Fruit fly (Drosophila melanogaster) whole organism, embryonic: ENCODE results near the gene Pex16.

Source experiments
- Asciz ChIP-seq: fragments of 200-800 bp; sonication (Bioruptor generic); optimal IDR thresholded peaks from 2 replicates; lab custom pipeline; 2017; ENCODE audit warnings: missing biosample characterization, mild to moderate bottlenecking, missing genetic modification characterization, missing genetic modification reagents
- Atf-2 ChIP-seq: fragments of 200-800 bp; sonication (Bioruptor generic); optimal IDR thresholded peaks from 2 replicates; lab custom pipeline; 2016; ENCODE audit warnings: missing biosample characterization, missing genetic modification characterization
- Atf3 ChIP-seq: fragments of 200-800 bp; sonication (Bioruptor generic); optimal IDR thresholded peaks from 3 replicates; lab custom pipeline; 2016; ENCODE audit warnings: missing biosample characterization, missing genetic modification characterization
- B-H1 ChIP-seq: fragments of 200-800 bp; sonication (Bioruptor generic); IDR thresholded peaks from 3 replicates; pipeline ENCODE4 v1.3.6; 2022; ENCODE audit warnings: missing biosample characterization, missing genetic modification characterization
- Blimp-1 ChIP-seq: fragments of 200-800 bp; sonication (Bioruptor generic); optimal IDR thresholded peaks from 3 replicates; lab custom pipeline; 2018; ENCODE audit warnings: missing biosample characterization, missing genetic modification characterization, mild to moderate bottlenecking, moderate library complexity, missing genetic modification reagents
- CG12769 ChIP-seq: fragments of 200-800 bp; sonication (Bioruptor generic); optimal IDR thresholded peaks from 2 replicates; lab custom pipeline; 2019; ENCODE audit warnings: missing biosample characterization, mild to moderate bottlenecking, missing genetic modification characterization, moderate library complexity
- CG14441 ChIP-seq: fragments of 200-800 bp; sonication (Bioruptor generic); IDR thresholded peaks from 2 replicates; pipeline ENCODE4 v1.3.6; 2022; ENCODE audit warnings: missing biosample characterization, missing genetic modification characterization
- CG15601 ChIP-seq: fragments of 200-800 bp; sonication (Bioruptor generic); optimal IDR thresholded peaks from 3 replicates; lab custom pipeline; 2019; ENCODE audit warnings: missing biosample characterization, mild to moderate bottlenecking, missing genetic modification characterization, moderate library complexity
- CG16779 ChIP-seq: fragments of 200-800 bp; sonication (Bioruptor generic); IDR thresholded peaks from 2 replicates; pipeline ENCODE4 v1.3.6; 2022; ENCODE audit warnings: missing biosample characterization, missing genetic modification characterization
- CG17612 ChIP-seq: fragments of 200-800 bp; sonication (Bioruptor generic); IDR thresholded peaks from 2 replicates; pipeline ENCODE4 v1.3.6; 2022; ENCODE audit warnings: missing biosample characterization, missing genetic modification characterization
- CG30403 ChIP-seq: fragments of 200-800 bp; sonication (Bioruptor generic); optimal IDR thresholded peaks from 3 replicates; lab custom pipeline; 2016; ENCODE audit warnings: missing biosample characterization, missing genetic modification characterization
- CG31224 ChIP-seq: fragments of 200-800 bp; sonication (Bioruptor generic); IDR thresholded peaks from 2 replicates; pipeline ENCODE4 v1.3.6; 2022; ENCODE audit warnings: missing biosample characterization, missing genetic modification characterization
- CG32767 ChIP-seq: fragments of 200-800 bp; sonication (Bioruptor generic); IDR thresholded peaks from 2 replicates; pipeline ENCODE4 v1.3.6; 2022; ENCODE audit warnings: missing biosample characterization, missing genetic modification characterization
- CG4328 ChIP-seq: fragments of 200-800 bp; sonication (Bioruptor generic); optimal IDR thresholded peaks from 3 replicates; lab custom pipeline; 2017; ENCODE audit warnings: missing biosample characterization, missing genetic modification reagents, missing genetic modification characterization
- CG5180 ChIP-seq: fragments of 200-800 bp; sonication (Bioruptor generic); optimal IDR thresholded peaks from 3 replicates; lab custom pipeline; 2017; ENCODE audit warnings: missing biosample characterization, missing genetic modification characterization, mild to moderate bottlenecking, moderate library complexity, missing genetic modification reagents
- CG7372 ChIP-seq: fragments of 200-800 bp; sonication (Bioruptor generic); IDR thresholded peaks from 2 replicates; pipeline ENCODE4 v1.3.6; 2022; ENCODE audit warnings: missing biosample characterization, missing genetic modification characterization
- CG8359 ChIP-seq: fragments of 200-800 bp; sonication (Bioruptor generic); optimal IDR thresholded peaks from 2 replicates; lab custom pipeline; 2017; ENCODE audit warnings: missing biosample characterization, mild to moderate bottlenecking, missing genetic modification characterization, borderline replicate concordance
- CG8944 ChIP-seq: fragments of 200-800 bp; sonication (Bioruptor generic); optimal IDR thresholded peaks from 3 replicates; lab custom pipeline; 2016; ENCODE audit warnings: missing biosample characterization, missing genetic modification characterization
- CG9609 ChIP-seq: fragments of 200-800 bp; sonication (Bioruptor generic); optimal IDR thresholded peaks from 3 replicates; lab custom pipeline; 2016; ENCODE audit warnings: missing biosample characterization, missing genetic modification characterization
- CG9817 ChIP-seq: fragments of 200-800 bp; sonication (Bioruptor generic); optimal IDR thresholded peaks from 2 replicates; lab custom pipeline; 2018; ENCODE audit warnings: missing biosample characterization, mild to moderate bottlenecking, missing genetic modification characterization, moderate library complexity
- Chrac-16 ChIP-seq: fragments of 200-800 bp; sonication (Bioruptor generic); optimal IDR thresholded peaks from 3 replicates; lab custom pipeline; 2016; ENCODE audit warnings: missing biosample characterization, missing genetic modification characterization
- Dek ChIP-seq: fragments of 200-800 bp; sonication (Bioruptor generic); optimal IDR thresholded peaks from 3 replicates; lab custom pipeline; 2019; ENCODE audit warnings: missing biosample characterization, mild to moderate bottlenecking, missing genetic modification characterization, moderate library complexity
- Dip3 ChIP-seq: fragments of 200-800 bp; sonication (Bioruptor generic); optimal IDR thresholded peaks from 3 replicates; lab custom pipeline; 2016; ENCODE audit warnings: missing biosample characterization, missing genetic modification characterization
- Fer2 ChIP-seq: fragments of 200-800 bp; sonication (Bioruptor generic); optimal IDR thresholded peaks from 2 replicates; lab custom pipeline; 2018; ENCODE audit warnings: missing biosample characterization, mild to moderate bottlenecking, missing genetic modification characterization, moderate library complexity
- Fer3 ChIP-seq: fragments of 200-800 bp; sonication (Bioruptor generic); optimal IDR thresholded peaks from 2 replicates; lab custom pipeline; 2018; ENCODE audit warnings: missing biosample characterization, mild to moderate bottlenecking, missing genetic modification characterization, moderate library complexity
- HLH54F ChIP-seq: fragments of 200-800 bp; sonication (Bioruptor generic); optimal IDR thresholded peaks from 3 replicates; lab custom pipeline; 2016; ENCODE audit warnings: missing biosample characterization, missing genetic modification characterization
- Lim3 ChIP-seq: fragments of 200-800 bp; sonication (Bioruptor generic); IDR thresholded peaks from 2 replicates; pipeline ENCODE4 v1.3.6; 2022; ENCODE audit warnings: missing biosample characterization, missing genetic modification characterization
- Meics ChIP-seq: fragments of 200-800 bp; sonication (Bioruptor generic); optimal IDR thresholded peaks from 2 replicates; lab custom pipeline; 2017; ENCODE audit warnings: missing biosample characterization, mild to moderate bottlenecking, missing genetic modification characterization
- Mes4 ChIP-seq: fragments of 200-800 bp; sonication (Bioruptor generic); optimal IDR thresholded peaks from 2 replicates; lab custom pipeline; 2016; ENCODE audit warnings: missing biosample characterization, missing genetic modification characterization
- Nf-YB ChIP-seq: fragments of 200-800 bp; sonication (Bioruptor generic); optimal IDR thresholded peaks from 3 replicates; lab custom pipeline; 2019; ENCODE audit warnings: missing biosample characterization, mild to moderate bottlenecking, missing genetic modification characterization, moderate library complexity
- YL-1 ChIP-seq: fragments of 200-800 bp; sonication (Bioruptor generic); optimal IDR thresholded peaks from 3 replicates; lab custom pipeline; 2017; ENCODE audit warnings: missing biosample characterization, mild to moderate bottlenecking, missing genetic modification characterization
- aop ChIP-seq: fragments of 200-800 bp; sonication (Bioruptor generic); IDR thresholded peaks from 2 replicates; pipeline ENCODE4 v1.3.6; 2022; ENCODE audit warnings: missing biosample characterization, missing genetic modification characterization
- ase ChIP-seq: fragments of 200-800 bp; sonication (Bioruptor generic); IDR thresholded peaks from 3 replicates; pipeline ENCODE4 v1.3.6; 2022; ENCODE audit warnings: missing biosample characterization, missing genetic modification characterization
- bowl ChIP-seq: fragments of 200-800 bp; sonication (Bioruptor generic); IDR thresholded peaks from 2 replicates; pipeline ENCODE4 v1.3.6; 2022; ENCODE audit warnings: missing biosample characterization, missing genetic modification characterization
- chn ChIP-seq: fragments of 200-800 bp; sonication (Bioruptor generic); optimal IDR thresholded peaks from 2 replicates; lab custom pipeline; 2016; ENCODE audit warnings: missing biosample characterization, missing genetic modification characterization
- ci ChIP-seq: fragments of 200-800 bp; sonication (Bioruptor generic); IDR thresholded peaks from 3 replicates; pipeline ENCODE4 v1.3.6; 2022; ENCODE audit warnings: missing biosample characterization, missing genetic modification characterization
- crol ChIP-seq: fragments of 200-800 bp; sonication (Bioruptor generic); IDR thresholded peaks from 2 replicates; pipeline ENCODE4 v1.3.6; 2022; ENCODE audit warnings: missing biosample characterization, missing genetic modification characterization
- cwo ChIP-seq: fragments of 200-800 bp; sonication (Bioruptor generic); optimal IDR thresholded peaks from 3 replicates; lab custom pipeline; 2017; ENCODE audit warnings: missing biosample characterization, missing genetic modification characterization, mild to moderate bottlenecking, moderate library complexity, missing genetic modification reagents
- dmrt11E ChIP-seq: fragments of 200-800 bp; sonication (Bioruptor generic); optimal IDR thresholded peaks from 3 replicates; lab custom pipeline; 2018; ENCODE audit warnings: missing biosample characterization, mild to moderate bottlenecking, missing genetic modification characterization, moderate library complexity
- en ChIP-seq: fragments of 200-800 bp; sonication (Bioruptor generic); optimal IDR thresholded peaks from 2 replicates; lab custom pipeline; 2016; ENCODE audit warnings: missing biosample characterization, missing genetic modification characterization
- h ChIP-seq: fragments of >200 bp; optimal IDR thresholded peaks from 2 replicates; lab custom pipeline; 2017
- kni ChIP-seq: fragments of 200-800 bp; sonication (Bioruptor generic); optimal IDR thresholded peaks from 3 replicates; lab custom pipeline; 2017; ENCODE audit warnings: mild to moderate bottlenecking, missing biosample characterization, missing genetic modification reagents, missing genetic modification characterization
- pzg ChIP-seq: fragments of 200-800 bp; sonication (Bioruptor generic); optimal IDR thresholded peaks from 3 replicates; lab custom pipeline; 2018; ENCODE audit warnings: missing biosample characterization, mild to moderate bottlenecking, missing genetic modification characterization, moderate library complexity
- sisA ChIP-seq: fragments of 200-800 bp; sonication (Bioruptor generic); IDR thresholded peaks from 2 replicates; pipeline ENCODE4 v1.3.6; 2022; ENCODE audit warnings: missing biosample characterization, missing genetic modification characterization
- slou ChIP-seq: fragments of 200-800 bp; sonication (Bioruptor generic); optimal IDR thresholded peaks from 3 replicates; lab custom pipeline; 2016; ENCODE audit warnings: missing biosample characterization, missing genetic modification characterization
- sob ChIP-seq: fragments of 200-800 bp; sonication (Bioruptor generic); IDR thresholded peaks from 2 replicates; pipeline ENCODE4 v1.3.6; 2022; ENCODE audit warnings: missing biosample characterization, missing genetic modification characterization
- sqz ChIP-seq: fragments of 200-800 bp; sonication (Bioruptor generic); optimal IDR thresholded peaks from 3 replicates; lab custom pipeline; 2018; ENCODE audit warnings: missing biosample characterization, mild to moderate bottlenecking, missing genetic modification characterization
- tio ChIP-seq: fragments of 200-800 bp; sonication (Bioruptor generic); optimal IDR thresholded peaks from 2 replicates; lab custom pipeline; 2017; ENCODE audit warnings: missing biosample characterization, missing genetic modification characterization, inconsistent platforms
- z ChIP-seq: fragments of 200-800 bp; sonication (Bioruptor generic); IDR thresholded peaks from 3 replicates; pipeline ENCODE4 v1.3.6; 2022; ENCODE audit warnings: missing biosample characterization, missing genetic modification characterization
- zen ChIP-seq: fragments of 200-800 bp; sonication (Bioruptor generic); optimal IDR thresholded peaks from 3 replicates; lab custom pipeline; 2018; ENCODE audit warnings: missing biosample characterization, mild to moderate bottlenecking, missing genetic modification characterization, moderate library complexity

Gene Pex16

DNA sequence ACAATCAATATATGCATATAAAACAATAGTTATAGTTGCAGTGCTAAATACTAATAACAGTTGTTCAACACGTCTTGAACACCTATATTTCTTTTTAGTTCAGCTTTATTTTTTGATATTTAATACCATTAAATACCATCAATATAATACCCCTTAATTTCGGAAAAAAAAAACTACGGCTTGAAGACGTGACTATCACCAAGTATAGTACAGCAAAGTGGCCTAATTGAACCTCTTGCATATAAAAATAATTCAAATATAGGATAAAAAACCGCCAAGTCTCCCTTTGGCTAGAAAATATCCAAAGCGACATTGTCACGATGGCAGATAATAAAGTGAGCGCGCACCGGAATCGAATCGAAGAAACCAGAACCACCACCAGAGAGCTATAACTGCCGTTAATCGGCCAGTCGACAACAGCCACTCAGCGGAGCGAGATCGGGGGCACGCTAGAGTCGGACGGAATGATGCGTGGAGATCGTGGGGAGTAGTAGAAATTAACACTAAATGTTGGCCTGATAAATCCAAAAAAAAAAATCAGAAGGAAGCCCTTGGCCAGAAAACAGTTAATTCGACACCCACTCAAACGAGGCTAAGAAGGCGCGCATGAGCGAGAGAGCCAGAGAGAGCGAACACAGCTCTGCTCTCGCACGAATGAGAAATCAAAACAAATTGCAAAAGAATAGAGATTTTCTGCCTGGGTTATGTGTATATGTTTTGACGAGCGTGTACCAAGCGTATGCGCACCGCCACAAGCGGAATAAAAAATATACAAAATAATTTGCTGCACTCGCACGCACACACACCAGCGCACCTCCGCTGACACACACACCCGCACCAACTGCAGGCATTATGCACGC, 7.0 kb upstream of the Pex16 start (continued):
- no peak for TF ChIP-seq CG32767
- TF ChIP-seq Chrac-16 (GFP tag; lab: Kevin White, UChicago) = peak; percentile 4
- no peak for TF ChIP-seq CG8944 (GFP tag; lab: Kevin White, UChicago)
- no peak for TF ChIP-seq slou (GFP tag; lab: Kevin White, UChicago)
- no peak for TF ChIP-seq CG9817 (tag; lab: Kevin White, UChicago)
- TF ChIP-seq Lim3 (GFP tag; lab: Robert Waterston, UW) = no peak
- TF ChIP-seq Dip3 (GFP tag; lab: Kevin White, UChicago) = peak; percentile 48
- TF ChIP-seq B-H1 (GFP tag; lab: Robert Waterston, UW) = no peak; the same call in 2 of the 3 replicates
- TF ChIP-seq Atf-2 (GFP tag; lab: Kevin White, UChicago) = no peak
- TF ChIP-seq CG7372 (GFP tag; lab: Robert Waterston, UW) = no peak
- TF ChIP-seq chn (GFP tag; lab: Kevin White, UChicago) = no peak
- no peak for TF ChIP-seq ase (GFP tag; lab: Robert Waterston, UW)
- peak; percentile 69 for TF ChIP-seq sob (GFP tag; lab: Robert Waterston, UW)
- peak; percentile 57 for TF ChIP-seq Meics (GFP tag; lab: Kevin White, UChicago)
- TF ChIP-seq pzg (GFP tag; lab: Kevin White, UChicago) = peak; percentile 12
- no peak for TF ChIP-seq CG16779 (GFP tag; lab: Robert Waterston, UW)
- TF ChIP-seq Atf3 (GFP tag; lab: Kevin White, UChicago) = no peak
- TF ChIP-seq CG30403 (GFP tag; lab: Kevin White, UChicago) = peak; percentile 51
- TF ChIP-seq aop = no peak
- TF ChIP-seq kni (GFP tag; lab: Kevin White, UChicago) = peak; percentile 89
- TF ChIP-seq Fer3 (tag; lab: Kevin White, UChicago) = no peak
- TF ChIP-seq z (GFP tag; lab: Robert Waterston, UW) = peak; percentile 67; the same call in 2 of the 3 replicates
- no peak for TF ChIP-seq CG8359 (GFP tag; lab: Kevin White, UChicago)
- peak; percentile 84 for TF ChIP-seq sqz
- TF ChIP-seq sisA = no peak
- TF ChIP-seq Blimp-1 (GFP tag; lab: Kevin White, UChicago) = no peak
- TF ChIP-seq CG15601 (tag; lab: Kevin White, UChicago) = peak; percentile 49
- TF ChIP-seq HLH54F (GFP tag; lab: Kevin White, UChicago) = peak; percentile 2
- TF ChIP-seq CG12769 (tag; lab: Kevin White, UChicago) = peak; percentile 33
- TF ChIP-seq bowl = no peak
- TF ChIP-seq YL-1 (GFP tag; lab: Kevin White, UChicago) = peak; percentile 9
- peak; percentile 67 for TF ChIP-seq Dek (tag; lab: Kevin White, UChicago)
- TF ChIP-seq h (lab: Kevin White, UChicago) = no peak
- TF ChIP-seq CG17612 (GFP tag; lab: Robert Waterston, UW) = no peak
- TF ChIP-seq ci (GFP tag; lab: Robert Waterston, UW) = peak; percentile 35; the same call in 1 of the 3 replicates
- no peak for TF ChIP-seq CG14441 (GFP tag; lab: Robert Waterston, UW)
- no peak for TF ChIP-seq CG31224 (GFP tag; lab: Robert Waterston, UW)
- TF ChIP-seq CG9609 (GFP tag; lab: Kevin White, UChicago) = no peak
- TF ChIP-seq dmrt11E = peak; percentile 44
- TF ChIP-seq en (GFP tag; lab: Kevin White, UChicago) = no peak
- TF ChIP-seq zen (tag; lab: Kevin White, UChicago) = peak; percentile 46
- no peak for TF ChIP-seq crol
- no peak for TF ChIP-seq cwo
- TF ChIP-seq CG4328 (GFP tag; lab: Kevin White, UChicago) = no peak
- TF ChIP-seq tio (GFP tag; lab: Kevin White, UChicago) = no peak
- TF ChIP-seq Nf-YB (GFP tag; lab: Kevin White, UChicago) = no peak
- no peak for TF ChIP-seq Asciz (GFP tag; lab: Kevin White, UChicago)
- TF ChIP-seq Mes4 (GFP tag; lab: Kevin White, UChicago) = no peak
- no peak for TF ChIP-seq CG5180 (GFP tag; lab: Kevin White, UChicago)
- peak; percentile 32 for TF ChIP-seq Fer2 (tag; lab: Kevin White, UChicago)
